Worm (Caenorhabditis elegans): Measurements from ENCODE around the gene F17H10.4.
A peak's percentile ranks its signal among the peaks of the same experiment; 100 is the strongest.

DNA sequence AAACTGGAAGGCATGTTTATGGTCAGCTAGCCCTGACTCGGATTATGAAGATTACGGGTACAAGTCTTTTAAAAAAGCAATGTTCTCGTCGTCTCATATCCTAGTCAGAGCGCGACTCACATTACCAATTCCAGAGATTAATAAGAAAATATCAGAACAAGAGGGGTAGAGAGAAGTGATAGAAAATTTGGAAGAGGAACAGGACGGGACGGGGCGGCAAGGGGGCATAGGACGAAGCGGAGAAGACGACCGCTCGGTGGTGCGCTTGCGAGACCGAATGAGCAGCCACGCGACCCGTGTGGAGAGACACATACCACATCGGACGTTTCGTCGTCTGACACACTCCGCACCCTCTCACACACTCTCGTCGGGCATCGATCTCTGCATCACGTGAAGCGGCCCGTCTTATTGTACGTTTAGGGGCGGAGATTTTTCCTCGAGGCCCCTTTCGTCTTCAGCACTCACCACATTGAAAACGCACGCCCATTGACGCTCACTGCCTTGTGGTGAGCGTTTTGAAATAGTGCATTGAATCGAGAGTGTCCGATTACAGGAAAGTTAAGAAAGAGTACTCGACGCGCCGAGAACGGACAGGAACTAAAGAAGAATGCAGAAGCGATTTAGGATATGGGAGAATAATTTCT, 18.8 kb upstream of the F17H10.4 start:
- peak; percentile 66 for TF ChIP-seq elt-1 (tag; optimal IDR thresholded peaks at IDR 0.05)
- TF ChIP-seq nhr-28 (tag; optimal IDR thresholded peaks at IDR 0.05): no peak
- TF ChIP-seq nhr-76 (tag; optimal IDR thresholded peaks at IDR 0.05): peak; percentile 53
- TF ChIP-seq pqm-1 (tag; optimal IDR thresholded peaks at IDR 0.05): peak; percentile 71
- TF ChIP-seq lin-39 (tag; optimal IDR thresholded peaks at IDR 0.05): peak; percentile 93
- TF ChIP-seq aly-2 (tag; optimal IDR thresholded peaks at IDR 0.05): no peak
- TF ChIP-seq egl-27 (tag; optimal IDR thresholded peaks at IDR 0.05): peak; percentile 82
- TF ChIP-seq ama-1 (optimal IDR thresholded peaks at IDR 0.05): peak; percentile 99
- TF ChIP-seq unc-62 (GFP tag; optimal IDR thresholded peaks at IDR 0.05): peak; percentile 88
- TF ChIP-seq mdl-1 (tag; optimal IDR thresholded peaks at IDR 0.05): peak; percentile 97
- TF ChIP-seq zag-1 (tag; optimal IDR thresholded peaks at IDR 0.05): peak; percentile 71
